Worm (Caenorhabditis elegans) whole organism, L1 larva: ENCODE data around the gene srlf-26.
"Not testable (repeated sequence)": the region's sequence is repeated elsewhere in the genome, so short reads cannot be mapped to it uniquely, and the experiment has no call there.

Experiments used
- C04F5.9 ChIP-seq: sonication (generic microtip); optimal IDR thresholded peaks from 2 replicates; lab custom pipeline; 2016; ENCODE audit warnings: missing genetic modification characterization, missing compliant biosample characterization
- C34B4.2 ChIP-seq: sonication (generic microtip); optimal IDR thresholded peaks from 2 replicates; lab custom pipeline; 2017; ENCODE audit warnings: mild to moderate bottlenecking, missing genetic modification characterization, missing compliant biosample characterization
- F16B12.6 ChIP-seq: fragments of 150-350 bp; optimal IDR thresholded peaks from 2 replicates; lab custom pipeline; 2014; ENCODE audit warnings: missing biosample characterization, missing genetic modification characterization
- ama-1 ChIP-seq: fragments of 150-350 bp; optimal IDR thresholded peaks from 2 replicates; lab custom pipeline; 2014
- ceh-88 ChIP-seq: fragments of 200-800 bp; sonication (Bioruptor generic); IDR thresholded peaks from 2 replicates; pipeline ENCODE4 v1.3.6; 2022; ENCODE audit warnings: missing genetic modification characterization, missing compliant biosample characterization
- ceh-90 ChIP-seq: sonication (generic microtip); optimal IDR thresholded peaks from 2 replicates; lab custom pipeline; 2016; ENCODE audit warnings: missing genetic modification characterization, missing compliant biosample characterization
- ces-1 ChIP-seq: fragments of 150-350 bp; optimal IDR thresholded peaks from 2 replicates; lab custom pipeline; 2014; ENCODE audit warnings: missing biosample characterization, missing genetic modification reagents, missing genetic modification characterization
- efl-3 ChIP-seq: fragments of 200-800 bp; sonication (Bioruptor generic); optimal IDR thresholded peaks from 2 replicates; lab custom pipeline; 2018; ENCODE audit warnings: mild to moderate bottlenecking, missing genetic modification characterization, missing compliant biosample characterization
- egl-13 ChIP-seq: sonication (generic microtip); optimal IDR thresholded peaks from 2 replicates; lab custom pipeline; 2016; ENCODE audit warnings: missing genotype, missing genetic modification reagents, missing genetic modification characterization, missing compliant biosample characterization
- egl-27 ChIP-seq, 2 experiments: fragments of 150-350 bp in 1 of 2; sonication (generic microtip); optimal IDR thresholded peaks; 3 replicates each; lab custom pipeline; 2017 to 2018; ENCODE audit warnings: missing biosample characterization in 2 of 2, missing genetic modification characterization in 2 of 2, missing genetic modification reagents in 2 of 2
- fos-1 ChIP-seq: fragments of 150-350 bp; optimal IDR thresholded peaks from 2 replicates; lab custom pipeline; 2014; ENCODE audit warnings: missing biosample characterization, missing genetic modification characterization
- hlh-4 ChIP-seq: sonication (generic microtip); optimal IDR thresholded peaks from 2 replicates; lab custom pipeline; 2016; ENCODE audit warnings: mild to moderate bottlenecking, missing genetic modification characterization, missing compliant biosample characterization
- lin-13 ChIP-seq: fragments of 150-350 bp; optimal IDR thresholded peaks from 2 replicates; lab custom pipeline; 2014; ENCODE audit warnings: missing biosample characterization, missing genetic modification reagents, missing genetic modification characterization
- lin-35 ChIP-seq, 2 experiments: fragments of 150-350 bp; optimal IDR thresholded peaks; 2 replicates each; lab custom pipeline; 2014; ENCODE audit warnings: missing biosample characterization in 2 of 2, missing genetic modification characterization in 2 of 2, missing genetic modification reagents in 2 of 2
- lin-39 ChIP-seq: fragments of 150-350 bp; optimal IDR thresholded peaks from 2 replicates; lab custom pipeline; 2014; ENCODE audit warnings: missing biosample characterization, missing genetic modification reagents, missing genetic modification characterization
- lir-3 ChIP-seq: sonication (generic microtip); optimal IDR thresholded peaks from 2 replicates; lab custom pipeline; 2016; ENCODE audit warnings: mild to moderate bottlenecking, missing genetic modification characterization, moderate library complexity, missing compliant biosample characterization; ENCODE audit not compliant: poor library complexity
- nhr-11 ChIP-seq: fragments of 150-350 bp; optimal IDR thresholded peaks from 2 replicates; lab custom pipeline; 2014; ENCODE audit warnings: missing biosample characterization, missing genetic modification characterization
- nhr-20 ChIP-seq: sonication (generic microtip); optimal IDR thresholded peaks from 2 replicates; lab custom pipeline; 2016; ENCODE audit warnings: mild to moderate bottlenecking, missing genetic modification characterization, missing compliant biosample characterization
- nhr-47 ChIP-seq: sonication (generic microtip); optimal IDR thresholded peaks from 2 replicates; lab custom pipeline; 2016; ENCODE audit warnings: mild to moderate bottlenecking, missing genetic modification characterization, moderate library complexity, missing compliant biosample characterization
- nhr-71 ChIP-seq: sonication (generic microtip); optimal IDR thresholded peaks from 2 replicates; lab custom pipeline; 2016; ENCODE audit warnings: mild to moderate bottlenecking, missing genetic modification characterization, moderate library complexity, missing compliant biosample characterization
- nhr-76 ChIP-seq: sonication (generic microtip); optimal IDR thresholded peaks from 2 replicates; lab custom pipeline; 2017; ENCODE audit warnings: missing biosample characterization, missing genetic modification characterization
- pqm-1 ChIP-seq: sonication (generic microtip); optimal IDR thresholded peaks from 3 replicates; lab custom pipeline; 2017; ENCODE audit warnings: missing biosample characterization, missing genetic modification characterization
- skn-1 ChIP-seq: fragments of 150-350 bp; optimal IDR thresholded peaks from 2 replicates; lab custom pipeline; 2014; ENCODE audit warnings: missing biosample characterization, missing genetic modification characterization
- sox-4 ChIP-seq: sonication (generic microtip); optimal IDR thresholded peaks from 2 replicates; lab custom pipeline; 2016; ENCODE audit warnings: missing genetic modification characterization, missing compliant biosample characterization
- tbx-2 ChIP-seq: sonication (generic microtip); optimal IDR thresholded peaks from 2 replicates; lab custom pipeline; 2016; ENCODE audit warnings: missing genetic modification characterization, missing compliant biosample characterization
- tlp-1 ChIP-seq: fragments of 150-350 bp; optimal IDR thresholded peaks from 2 replicates; lab custom pipeline; 2014; ENCODE audit warnings: missing biosample characterization, missing genetic modification characterization
- unc-62 ChIP-seq: fragments of 150-350 bp; optimal IDR thresholded peaks from 2 replicates; lab custom pipeline; 2014; ENCODE audit warnings: missing biosample characterization, missing genetic modification reagents, missing genetic modification characterization
- unc-98 ChIP-seq: fragments of 200-800 bp; sonication (Bioruptor generic); IDR thresholded peaks from 2 replicates; pipeline ENCODE4 v1.3.6; 2022; ENCODE audit warnings: missing genetic modification characterization, missing compliant biosample characterization
- zag-1 ChIP-seq: fragments of 150-350 bp; optimal IDR thresholded peaks from 2 replicates; lab custom pipeline; 2014; ENCODE audit warnings: missing biosample characterization, missing genetic modification characterization
- ztf-4 ChIP-seq: fragments of 150-350 bp; optimal IDR thresholded peaks from 2 replicates; lab custom pipeline; 2014; ENCODE audit warnings: missing biosample characterization, missing genetic modification characterization

The srlf-26 gene

DNA sequence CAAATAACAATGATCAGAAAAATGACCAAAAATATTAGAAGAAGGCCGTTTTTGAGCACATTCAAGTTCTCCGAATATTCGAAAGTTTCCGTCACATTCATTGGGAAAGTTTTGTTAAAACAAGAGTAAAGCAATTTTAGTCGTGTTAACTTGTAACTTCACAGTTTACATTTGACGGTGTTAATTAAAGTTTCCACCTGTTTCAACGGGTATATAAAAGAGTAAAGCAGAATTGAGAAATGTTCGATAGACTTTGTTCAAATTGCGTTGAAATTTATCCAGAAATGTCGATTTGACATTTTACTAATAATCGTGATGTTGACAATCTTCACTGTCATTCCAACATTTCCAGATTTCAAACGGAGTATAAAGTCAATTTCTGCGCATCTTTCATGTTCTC is 32.9 kb upstream of the srlf-26 start, which contains the start of gene srz-29:
Gene srz-29 (minus strand): TSS at position 101 of the 400 bp plus-strand sequence.
- TF ChIP-seq nhr-76 (no peak), C04F5.9 (tag; lab: Kevin White, UChicago) (no peak), fos-1 (tag; lab: Kevin White, UChicago) (no peak), ceh-90 (tag; lab: Kevin White, UChicago) (no peak), skn-1 (tag; lab: Kevin White, UChicago) (no peak), tlp-1 (tag; lab: Kevin White, UChicago) (no peak), ama-1 (lab: Kevin White, UChicago) (no peak), nhr-11 (tag; lab: Kevin White, UChicago) (no peak), unc-98 (GFP tag; lab: Robert Waterston, UW) (no peak), lin-13 (GFP tag; lab: Kevin White, UChicago) (no peak), nhr-47 (no peak), zag-1 (tag; lab: Kevin White, UChicago) (no peak), ceh-88 (GFP tag; lab: Robert Waterston, UW) (no peak), sox-4 (tag; lab: Kevin White, UChicago) (no peak), lir-3 (tag; lab: Kevin White, UChicago) (no peak), lin-35 (GFP tag; optimal IDR thresholded peaks at IDR 0.05; lab: Kevin White, UChicago) (no peak), lin-39 (tag; lab: Kevin White, UChicago) (no peak), nhr-71 (no peak)

DNA sequence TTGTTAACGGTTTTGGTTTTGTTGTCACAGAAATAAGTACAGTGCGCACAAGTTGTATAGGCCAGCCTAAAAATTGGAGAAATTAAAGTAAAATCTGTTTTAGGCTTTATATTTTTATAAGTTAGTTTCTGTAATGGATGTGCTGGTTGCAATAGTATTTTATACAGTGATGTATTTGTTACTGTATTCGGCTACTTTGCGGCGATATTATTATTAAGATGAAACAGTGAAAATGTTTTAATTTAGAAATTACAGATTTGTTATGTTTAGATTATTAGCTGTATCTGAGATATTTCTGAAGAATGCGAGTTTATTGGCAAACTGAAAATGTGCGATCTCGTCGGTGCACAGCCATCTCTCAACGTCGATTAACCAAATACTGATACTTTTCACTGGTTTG is 31.2 kb upstream of the srlf-26 start, which contains the start of gene ule-4:
Gene ule-4 (minus strand): TSS at position 101 of the 400 bp plus-strand sequence.
- TF ChIP-seq C34B4.2 (tag; lab: Kevin White, UChicago) = no peak
- no peak for TF ChIP-seq hlh-4 (tag; lab: Kevin White, UChicago)
- TF ChIP-seq ceh-88 (GFP tag; lab: Robert Waterston, UW) = no peak
- no peak for TF ChIP-seq nhr-20
- TF ChIP-seq ces-1 (GFP tag; lab: Kevin White, UChicago) = no peak
- no peak for TF ChIP-seq efl-3 (GFP tag; lab: Kevin White, UChicago)

DNA sequence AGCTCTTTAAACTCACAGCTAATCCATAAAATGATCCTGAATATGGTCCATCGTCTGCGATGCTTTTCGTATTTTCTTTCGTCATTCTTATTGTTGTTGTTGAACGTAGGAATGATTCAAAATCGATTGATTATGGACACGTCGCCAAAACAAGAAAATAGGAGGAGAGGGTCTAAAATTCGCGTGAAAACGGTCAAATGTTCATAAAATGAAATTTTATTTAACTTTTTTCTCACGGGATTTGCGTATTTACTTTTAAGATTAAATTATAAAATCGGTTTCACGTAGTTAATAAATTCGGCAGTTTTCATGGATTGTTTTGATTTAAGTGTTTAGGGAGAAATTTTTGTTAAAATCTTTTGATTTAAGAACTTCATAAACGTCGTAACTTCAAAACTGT is 29.6 kb upstream of the srlf-26 start, which contains the start of gene C08F11.10:
Gene C08F11.10 (minus strand): TSS at position 101 of the 400 bp plus-strand sequence.
- TF ChIP-seq pqm-1 (tag; lab: Kevin White, UChicago) = no peak
- TF ChIP-seq ama-1 (lab: Kevin White, UChicago) = no peak
- TF ChIP-seq fos-1 (tag; lab: Kevin White, UChicago) = no peak
- no peak for TF ChIP-seq unc-62
- no peak for TF ChIP-seq F16B12.6
- TF ChIP-seq nhr-76 = no peak

- TF ChIP-seq tbx-2 (no peak), egl-13 (tag; lab: Kevin White, UChicago) (no peak)
Observed at ce11 chrIV:13650238-13650637, 28.5 kb upstream of the srlf-26 start, which contains the start of gene C08F11.17. TSS of gene C08F11.17 (minus strand) at chrIV:13650338.

- not testable (repeated sequence) for TF ChIP-seq efl-3 (GFP tag; lab: Kevin White, UChicago); egl-13 (tag; lab: Kevin White, UChicago); ces-1 (GFP tag; lab: Kevin White, UChicago)
Observed at ce11 chrIV:13651411-13651810, 27.3 kb upstream of the srlf-26 start, which contains the start of gene C08F11.12. TSS of gene C08F11.12 (minus strand) at chrIV:13651511.

ce11 chrIV:13652023-13652422 is 26.7 kb upstream of the srlf-26 start, which contains the start of gene Y45F10C.6:
TSS of gene Y45F10C.6 (plus strand) at chrIV:13652323.
- not testable (repeated sequence) for TF ChIP-seq ztf-4; egl-27 (tag; optimal IDR thresholded peaks at IDR 0.05; lab: Kevin White, UChicago); ama-1 (lab: Kevin White, UChicago)
- TF ChIP-seq, all 84 proteins: peak for 0; not testable (repeated sequence) for 84
